Fruit fly (Drosophila melanogaster) whole organism, embryonic: Measurements from ENCODE around the gene Eig71Eg.
A peak's percentile ranks its signal among the peaks of the same experiment; 100 is the strongest.

Source experiments
- Atf3 ChIP-seq: fragments of 200-800 bp; sonication (Bioruptor generic); optimal IDR thresholded peaks from 3 replicates; lab custom pipeline; 2016; ENCODE audit warnings: missing biosample characterization, missing genetic modification characterization
- Awh ChIP-seq: fragments of 200-800 bp; sonication (Bioruptor generic); IDR thresholded peaks from 2 replicates; pipeline ENCODE4, ENCODE4 v1.3.6; 2022; ENCODE audit warnings: missing biosample characterization, missing genetic modification characterization
- Bdp1 ChIP-seq: fragments of 200-800 bp; sonication (Bioruptor generic); optimal IDR thresholded peaks from 3 replicates; lab custom pipeline; 2016; ENCODE audit warnings: missing biosample characterization, missing genetic modification characterization
- CG10147 ChIP-seq: fragments of 200-800 bp; sonication (Bioruptor generic); optimal IDR thresholded peaks from 2 replicates; lab custom pipeline; 2019; ENCODE audit warnings: missing biosample characterization, mild to moderate bottlenecking, missing genetic modification characterization, moderate library complexity
- CG10431 ChIP-seq: fragments of 200-800 bp; sonication (Bioruptor generic); optimal IDR thresholded peaks from 3 replicates; lab custom pipeline; 2018; ENCODE audit warnings: missing biosample characterization, mild to moderate bottlenecking, missing genetic modification characterization
- CG11247 ChIP-seq: fragments of 200-800 bp; sonication (Bioruptor generic); IDR thresholded peaks from 2 replicates; pipeline ENCODE4 v1.3.6; 2022; ENCODE audit warnings: missing biosample characterization, missing genetic modification characterization
- CG14050 ChIP-seq: fragments of 200-800 bp; sonication (Bioruptor generic); IDR thresholded peaks from 3 replicates; pipeline ENCODE4 v1.3.6; 2022; ENCODE audit warnings: missing biosample characterization, missing genetic modification characterization
- CG15269 ChIP-seq: fragments of 200-800 bp; sonication (Bioruptor generic); optimal IDR thresholded peaks from 2 replicates; lab custom pipeline; 2018; ENCODE audit warnings: missing biosample characterization, mild to moderate bottlenecking, missing genetic modification characterization, moderate library complexity
- CG2199 ChIP-seq: fragments of 200-800 bp; sonication (Bioruptor generic); IDR thresholded peaks from 3 replicates; pipeline ENCODE4 v1.3.6; 2022; ENCODE audit warnings: missing biosample characterization, missing genetic modification characterization
- CG3163 ChIP-seq: fragments of 200-800 bp; sonication (Bioruptor generic); optimal IDR thresholded peaks from 3 replicates; lab custom pipeline; 2016; ENCODE audit warnings: missing biosample characterization, missing genetic modification characterization
- CG4820 ChIP-seq: fragments of 200-800 bp; sonication (Bioruptor generic); optimal IDR thresholded peaks from 3 replicates; lab custom pipeline; 2016; ENCODE audit warnings: missing biosample characterization, missing genetic modification characterization
- CG4854 ChIP-seq: fragments of 200-800 bp; sonication (Bioruptor generic); optimal IDR thresholded peaks from 2 replicates; lab custom pipeline; 2016; ENCODE audit warnings: missing biosample characterization, missing genetic modification characterization, inconsistent platforms
- CG5953 ChIP-seq: fragments of 200-800 bp; sonication (Bioruptor generic); IDR thresholded peaks from 2 replicates; pipeline ENCODE4 v1.3.6; 2022; ENCODE audit warnings: missing biosample characterization, missing genetic modification characterization
- CG6272 ChIP-seq: fragments of 200-800 bp; sonication (Bioruptor generic); IDR thresholded peaks from 2 replicates; pipeline ENCODE4 v1.3.6; 2022; ENCODE audit warnings: missing biosample characterization, missing genetic modification characterization
- CG6813 ChIP-seq: fragments of 200-800 bp; sonication (Bioruptor generic); optimal IDR thresholded peaks from 2 replicates; lab custom pipeline; 2017; ENCODE audit warnings: missing biosample characterization, missing genetic modification characterization, mild to moderate bottlenecking, moderate library complexity, missing genetic modification reagents
- CG8359 ChIP-seq: fragments of 200-800 bp; sonication (Bioruptor generic); optimal IDR thresholded peaks from 2 replicates; lab custom pipeline; 2017; ENCODE audit warnings: missing biosample characterization, mild to moderate bottlenecking, missing genetic modification characterization, borderline replicate concordance
- CG9215 ChIP-seq: fragments of 200-800 bp; sonication (Bioruptor generic); IDR thresholded peaks from 2 replicates; pipeline ENCODE4 v1.3.6; 2022; ENCODE audit warnings: missing biosample characterization, missing genetic modification characterization
- CG9727 ChIP-seq: fragments of 200-800 bp; sonication (Bioruptor generic); optimal IDR thresholded peaks from 3 replicates; lab custom pipeline; 2017; ENCODE audit warnings: missing biosample characterization, mild to moderate bottlenecking, missing genetic modification characterization
- CG9817 ChIP-seq: fragments of 200-800 bp; sonication (Bioruptor generic); optimal IDR thresholded peaks from 2 replicates; lab custom pipeline; 2018; ENCODE audit warnings: missing biosample characterization, mild to moderate bottlenecking, missing genetic modification characterization, moderate library complexity
- Dbx ChIP-seq: fragments of 200-800 bp; sonication (Bioruptor generic); IDR thresholded peaks from 3 replicates; pipeline ENCODE4 v1.3.6; 2022; ENCODE audit warnings: missing biosample characterization, missing genetic modification characterization
- Dll ChIP-seq: fragments of 200-800 bp; sonication (Bioruptor generic); IDR thresholded peaks from 4 replicates; pipeline ENCODE4 v1.3.6; 2022; ENCODE audit warnings: missing biosample characterization, missing genetic modification characterization; ENCODE audit not compliant: partially characterized antibody
- Drgx ChIP-seq: fragments of 200-800 bp; sonication (Bioruptor generic); IDR thresholded peaks from 2 replicates; pipeline ENCODE4 v1.3.6; 2022; ENCODE audit warnings: missing biosample characterization, missing genetic modification characterization
- HLH3B ChIP-seq: fragments of 200-800 bp; sonication (Bioruptor generic); IDR thresholded peaks from 2 replicates; pipeline ENCODE4 v1.3.6; 2022; ENCODE audit warnings: missing biosample characterization, missing genetic modification characterization
- HLH54F ChIP-seq: fragments of 200-800 bp; sonication (Bioruptor generic); optimal IDR thresholded peaks from 3 replicates; lab custom pipeline; 2016; ENCODE audit warnings: missing biosample characterization, missing genetic modification characterization
- HLHmδ ChIP-seq: fragments of 200-800 bp; sonication (Bioruptor generic); optimal IDR thresholded peaks from 2 replicates; lab custom pipeline; 2018; ENCODE audit warnings: missing biosample characterization, mild to moderate bottlenecking, missing genetic modification characterization, moderate library complexity
- Meics ChIP-seq: fragments of 200-800 bp; sonication (Bioruptor generic); optimal IDR thresholded peaks from 2 replicates; lab custom pipeline; 2017; ENCODE audit warnings: missing biosample characterization, mild to moderate bottlenecking, missing genetic modification characterization
- Myb ChIP-seq: fragments of 200-800 bp; sonication (Bioruptor generic); optimal IDR thresholded peaks from 2 replicates; lab custom pipeline; 2016; ENCODE audit warnings: missing biosample characterization, missing genetic modification characterization
- Sry-β ChIP-seq: fragments of 200-800 bp; sonication (Bioruptor generic); optimal IDR thresholded peaks from 2 replicates; lab custom pipeline; 2018; ENCODE audit warnings: missing biosample characterization, mild to moderate bottlenecking, missing genetic modification characterization, moderate library complexity
- Xbp1 ChIP-seq: fragments of 200-800 bp; sonication (Bioruptor generic); optimal IDR thresholded peaks from 3 replicates; lab custom pipeline; 2016; ENCODE audit warnings: missing biosample characterization, mild to moderate bottlenecking, missing genetic modification characterization
- bowl ChIP-seq: fragments of 200-800 bp; sonication (Bioruptor generic); IDR thresholded peaks from 2 replicates; pipeline ENCODE4 v1.3.6; 2022; ENCODE audit warnings: missing biosample characterization, missing genetic modification characterization
- cwo ChIP-seq: fragments of 200-800 bp; sonication (Bioruptor generic); optimal IDR thresholded peaks from 3 replicates; lab custom pipeline; 2017; ENCODE audit warnings: missing biosample characterization, missing genetic modification characterization, mild to moderate bottlenecking, moderate library complexity, missing genetic modification reagents
- da ChIP-seq: fragments of 200-800 bp; sonication (Bioruptor generic); optimal IDR thresholded peaks from 2 replicates; lab custom pipeline; 2016; ENCODE audit warnings: missing biosample characterization, missing genetic modification characterization
- dm ChIP-seq: fragments of 200-800 bp; sonication (Bioruptor generic); optimal IDR thresholded peaks from 3 replicates; lab custom pipeline; 2016; ENCODE audit warnings: missing biosample characterization, missing genetic modification characterization
- dmrt99B ChIP-seq: fragments of 200-800 bp; sonication (Bioruptor generic); optimal IDR thresholded peaks from 2 replicates; lab custom pipeline; 2018; ENCODE audit warnings: missing biosample characterization, mild to moderate bottlenecking, missing genetic modification characterization, moderate library complexity
- dpn ChIP-seq, 2 experiments: fragments of 200-800 bp; sonication (Bioruptor generic); optimal IDR thresholded peaks; 3 replicates each; lab custom pipeline; 2016; ENCODE audit warnings: missing biosample characterization in 2 of 2, missing genetic modification characterization in 2 of 2
- fd96Cb ChIP-seq: fragments of 200-800 bp; sonication (Bioruptor generic); optimal IDR thresholded peaks from 2 replicates; lab custom pipeline; 2018; ENCODE audit warnings: missing biosample characterization, mild to moderate bottlenecking, missing genetic modification characterization, moderate library complexity
- grn ChIP-seq: fragments of 200-800 bp; sonication (Bioruptor generic); optimal IDR thresholded peaks from 3 replicates; lab custom pipeline; 2017; ENCODE audit warnings: missing biosample characterization, missing genetic modification characterization
- hbn ChIP-seq: fragments of 200-800 bp; sonication (Bioruptor generic); IDR thresholded peaks from 2 replicates; pipeline ENCODE4 v1.3.6; 2022; ENCODE audit warnings: missing biosample characterization, missing genetic modification characterization; ENCODE audit not compliant: partially characterized antibody
- luna ChIP-seq: fragments of 200-800 bp; sonication (Bioruptor generic); optimal IDR thresholded peaks from 2 replicates; lab custom pipeline; 2016; ENCODE audit warnings: missing biosample characterization, missing genetic modification characterization
- nom ChIP-seq: fragments of 200-800 bp; sonication (Bioruptor generic); optimal IDR thresholded peaks from 2 replicates; lab custom pipeline; 2017; ENCODE audit warnings: missing biosample characterization, missing genetic modification characterization, mild to moderate bottlenecking, moderate library complexity, missing genetic modification reagents
- salm ChIP-seq: fragments of 200-800 bp; sonication (Bioruptor generic); optimal IDR thresholded peaks from 2 replicates; lab custom pipeline; 2018; ENCODE audit warnings: missing biosample characterization, mild to moderate bottlenecking, missing genetic modification characterization
- schlank ChIP-seq: fragments of 200-800 bp; sonication (Bioruptor generic); optimal IDR thresholded peaks from 2 replicates; lab custom pipeline; 2018; ENCODE audit warnings: missing biosample characterization, mild to moderate bottlenecking, missing genetic modification characterization
- sd ChIP-seq: fragments of 200-800 bp; sonication (Bioruptor generic); optimal IDR thresholded peaks from 3 replicates; lab custom pipeline; 2018; ENCODE audit warnings: missing biosample characterization, mild to moderate bottlenecking, missing genetic modification characterization, moderate library complexity
- sima ChIP-seq: fragments of 200-800 bp; sonication (Bioruptor generic); optimal IDR thresholded peaks from 2 replicates; lab custom pipeline; 2016; ENCODE audit warnings: missing biosample characterization, missing genetic modification characterization
- slp2 ChIP-seq: fragments of 200-800 bp; sonication (Bioruptor generic); optimal IDR thresholded peaks from 2 replicates; lab custom pipeline; 2016; ENCODE audit warnings: missing biosample characterization, missing genetic modification characterization
- tin ChIP-seq: fragments of 200-800 bp; sonication (Bioruptor generic); optimal IDR thresholded peaks from 3 replicates; lab custom pipeline; 2016; ENCODE audit warnings: missing biosample characterization, missing genetic modification characterization
- vvl ChIP-seq: fragments of 200-800 bp; sonication (Bioruptor generic); IDR thresholded peaks from 2 replicates; pipeline ENCODE4 v1.3.6; 2022; ENCODE audit warnings: missing biosample characterization, missing genetic modification characterization
- wdn ChIP-seq: fragments of 200-800 bp; sonication (Bioruptor generic); IDR thresholded peaks from 2 replicates; pipeline ENCODE4 v1.3.6; 2022; ENCODE audit warnings: missing biosample characterization, missing genetic modification characterization

Gene Eig71Eg

DNA sequence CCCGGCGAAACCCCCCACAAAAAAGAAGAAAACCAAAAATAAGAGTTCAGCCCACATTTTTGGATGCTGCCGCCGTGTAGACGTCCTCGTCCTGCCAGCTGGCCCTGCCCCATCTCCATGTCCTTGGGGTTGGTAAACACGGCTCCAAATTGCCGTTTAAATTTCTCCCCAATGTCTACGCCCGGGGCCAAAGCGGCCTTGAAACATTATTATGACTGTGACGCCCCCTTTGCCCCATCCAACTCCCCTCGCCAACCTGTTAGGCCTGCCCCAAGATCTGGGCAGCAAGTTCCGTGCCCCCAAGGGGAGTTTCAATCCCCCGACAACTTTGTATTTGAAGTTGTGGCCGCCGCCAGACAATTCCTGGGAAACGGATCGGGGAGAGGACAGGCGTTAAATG is 40.5 kb upstream of the Eig71Eg start (continued):
- no peak for TF ChIP-seq HLH54F (GFP tag; lab: Kevin White, UChicago)

DNA sequence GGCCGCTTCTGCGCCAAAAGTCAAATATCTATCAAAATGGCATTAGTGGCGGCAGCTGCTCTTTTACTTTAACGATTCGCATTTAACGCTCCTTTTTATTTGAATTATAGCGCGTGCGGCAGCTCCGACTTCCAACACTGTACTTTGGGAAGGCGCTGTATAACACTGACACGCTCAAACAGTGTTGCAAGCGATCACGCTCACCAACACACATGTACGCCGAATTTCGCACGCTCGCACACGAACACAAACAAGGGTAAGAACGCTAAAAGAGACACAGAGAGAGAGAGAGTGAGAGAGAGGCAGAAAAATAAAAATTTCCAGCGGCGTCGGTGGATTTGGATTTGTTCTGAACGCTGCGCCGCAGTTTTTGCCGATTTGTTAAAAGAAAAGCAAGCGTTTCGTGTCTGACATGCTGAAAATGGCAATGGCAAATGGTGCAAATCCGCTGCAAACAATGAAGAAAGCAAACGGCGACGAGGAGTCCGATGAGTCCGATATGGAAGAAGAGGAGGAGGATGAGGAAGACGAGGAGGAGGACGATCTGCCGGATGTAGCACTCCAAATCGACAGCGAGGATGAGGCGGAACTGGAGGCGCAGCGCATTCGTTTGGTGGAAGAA is 37.7 kb upstream of the Eig71Eg start, which contains the start of gene Phs:
Gene Phs (plus strand): TSS at position 276 of the 622 bp plus-strand sequence.
- TF ChIP-seq CG4820 (peak; percentile 77), CG4854 (GFP tag; lab: Kevin White, UChicago) (peak; percentile 77), CG14050 (GFP tag; lab: Robert Waterston, UW) (peak; percentile 67), salm (tag; lab: Kevin White, UChicago) (no peak), CG10147 (GFP tag; lab: Kevin White, UChicago) (no peak), HLH3B (GFP tag; lab: Robert Waterston, UW) (peak; percentile 70), Dbx (GFP tag; lab: Robert Waterston, UW) (peak; percentile 93), HLHmδ (GFP tag; lab: Kevin White, UChicago) (peak; percentile 32), CG9215 (GFP tag; lab: Robert Waterston, UW) (peak; percentile 74), grn (GFP tag; lab: Kevin White, UChicago) (no peak), dpn (GFP tag; optimal IDR thresholded peaks at IDR 0.05; lab: Kevin White, UChicago) (peak; percentile 87 to 91), sima (GFP tag; lab: Kevin White, UChicago) (peak; percentile 21), Drgx (GFP tag; lab: Robert Waterston, UW) (peak; percentile 59), dm (GFP tag; lab: Kevin White, UChicago) (peak; percentile 70), luna (GFP tag; lab: Kevin White, UChicago) (peak; percentile 75), da (GFP tag; lab: Kevin White, UChicago) (peak; percentile 66), CG9817 (tag; lab: Kevin White, UChicago) (peak; percentile 75), cwo (peak; percentile 47), CG3163 (peak; percentile 74), slp2 (GFP tag; lab: Kevin White, UChicago) (peak; percentile 74), CG2199 (GFP tag; lab: Robert Waterston, UW) (peak; percentile 71; the same call in 1 of the 3 replicates), CG15269 (tag; lab: Kevin White, UChicago) (peak; percentile 47), dmrt99B (tag; lab: Kevin White, UChicago) (peak; percentile 18), CG6272 (GFP tag; lab: Robert Waterston, UW) (peak; percentile 54; the same call in 1 of the 2 replicates), Sry-β (GFP tag; lab: Kevin White, UChicago) (no peak), nom (GFP tag; lab: Kevin White, UChicago) (peak; percentile 59), Dll (GFP tag; lab: Robert Waterston, UW) (peak; percentile 34; the same call in 1 of the 4 replicates), hbn (GFP tag; lab: Robert Waterston, UW) (peak; percentile 38; the same call in 1 of the 2 replicates), vvl (peak; percentile 88), Xbp1 (GFP tag; lab: Kevin White, UChicago) (peak; percentile 81), Atf3 (GFP tag; lab: Kevin White, UChicago) (peak; percentile 57), schlank (tag; lab: Kevin White, UChicago) (peak; percentile 64), Myb (GFP tag; lab: Kevin White, UChicago) (peak; percentile 91), CG10431 (no peak), tin (GFP tag; lab: Kevin White, UChicago) (peak; percentile 91), Awh (GFP tag; lab: Robert Waterston, UW) (peak; percentile 62; the same call in 1 of the 2 replicates), CG6813 (peak; percentile 72), Bdp1 (GFP tag; lab: Kevin White, UChicago) (peak; percentile 84), CG8359 (peak; percentile 11), CG11247 (GFP tag; lab: Robert Waterston, UW) (peak; percentile 91), bowl (GFP tag; lab: Robert Waterston, UW) (peak; percentile 28; the same call in 1 of the 2 replicates), sd (tag; lab: Kevin White, UChicago) (peak; percentile 42), wdn (GFP tag; lab: Robert Waterston, UW) (peak; percentile 76), CG9727 (GFP tag; lab: Kevin White, UChicago) (peak; percentile 10), fd96Cb (tag; lab: Kevin White, UChicago) (peak; percentile 44), Meics (GFP tag; lab: Kevin White, UChicago) (peak; percentile 64), CG5953 (GFP tag; lab: Robert Waterston, UW) (peak; percentile 65)
